Fruit fly (Drosophila melanogaster) whole organism, embryonic: ENCODE results near the gene Or7a.
A peak's percentile ranks its signal among the peaks of the same experiment; 100 is the strongest.

Experiments used
- Abd-B ChIP-seq: fragments of 200-800 bp; sonication (Bioruptor generic); optimal IDR thresholded peaks from 2 replicates; lab custom pipeline; 2018; ENCODE audit warnings: missing biosample characterization, mild to moderate bottlenecking, missing genetic modification characterization, moderate library complexity
- Bteb2 ChIP-seq: fragments of 200-800 bp; sonication (Bioruptor generic); optimal IDR thresholded peaks from 2 replicates; lab custom pipeline; 2016; ENCODE audit warnings: missing biosample characterization, missing genetic modification characterization
- CG10274 ChIP-seq: fragments of 200-800 bp; sonication (Bioruptor generic); optimal IDR thresholded peaks from 3 replicates; lab custom pipeline; 2017; ENCODE audit warnings: missing biosample characterization, mild to moderate bottlenecking, missing genetic modification characterization
- CG10366 ChIP-seq: fragments of 200-800 bp; sonication (Bioruptor generic); IDR thresholded peaks from 2 replicates; pipeline ENCODE4 v1.3.6; 2022; ENCODE audit warnings: missing biosample characterization, missing genetic modification characterization
- CG14710 ChIP-seq: fragments of 200-800 bp; sonication (Bioruptor generic); optimal IDR thresholded peaks from 3 replicates; lab custom pipeline; 2019; ENCODE audit warnings: missing biosample characterization, mild to moderate bottlenecking, missing genetic modification characterization, moderate library complexity
- CG17328 ChIP-seq: fragments of 200-800 bp; sonication (Bioruptor generic); IDR thresholded peaks from 2 replicates; pipeline ENCODE4 v1.3.6; 2022; ENCODE audit warnings: missing biosample characterization, missing genetic modification characterization
- CG17385 ChIP-seq: fragments of 200-800 bp; sonication (Bioruptor generic); optimal IDR thresholded peaks from 3 replicates; lab custom pipeline; 2018; ENCODE audit warnings: missing biosample characterization, mild to moderate bottlenecking, missing genetic modification characterization
- CG2120 ChIP-seq: fragments of 200-800 bp; sonication (Bioruptor generic); optimal IDR thresholded peaks from 3 replicates; lab custom pipeline; 2016; ENCODE audit warnings: missing biosample characterization, missing genetic modification characterization
- CG31388 ChIP-seq: fragments of 200-800 bp; sonication (Bioruptor generic); optimal IDR thresholded peaks from 2 replicates; lab custom pipeline; 2016; ENCODE audit warnings: missing biosample characterization, missing genetic modification characterization
- CG3163 ChIP-seq: fragments of 200-800 bp; sonication (Bioruptor generic); optimal IDR thresholded peaks from 3 replicates; lab custom pipeline; 2016; ENCODE audit warnings: missing biosample characterization, missing genetic modification characterization
- CG6683 ChIP-seq: fragments of 200-800 bp; sonication (Bioruptor generic); optimal IDR thresholded peaks from 2 replicates; lab custom pipeline; 2017; ENCODE audit warnings: missing biosample characterization, mild to moderate bottlenecking, missing genetic modification characterization, missing genetic modification reagents
- CG8478 ChIP-seq: fragments of >200 bp; optimal IDR thresholded peaks from 2 replicates; lab custom pipeline; 2018
- CG8924 ChIP-seq: fragments of 200-800 bp; optimal IDR thresholded peaks from 3 replicates; lab custom pipeline; 2019; ENCODE audit warnings: missing biosample characterization, mild to moderate bottlenecking, missing genetic modification characterization, moderate library complexity
- CG9817 ChIP-seq: fragments of 200-800 bp; sonication (Bioruptor generic); optimal IDR thresholded peaks from 2 replicates; lab custom pipeline; 2018; ENCODE audit warnings: missing biosample characterization, mild to moderate bottlenecking, missing genetic modification characterization, moderate library complexity
- Dek ChIP-seq: fragments of 200-800 bp; sonication (Bioruptor generic); optimal IDR thresholded peaks from 3 replicates; lab custom pipeline; 2019; ENCODE audit warnings: missing biosample characterization, mild to moderate bottlenecking, missing genetic modification characterization, moderate library complexity
- Dfd ChIP-seq, 2 experiments: fragments of >200 bp; optimal IDR thresholded peaks; 2 replicates each; lab custom pipeline; 2017; ENCODE audit warnings: missing biosample characterization in 2 of 2, missing genetic modification characterization in 2 of 2
- Elba2 ChIP-seq: fragments of 200-800 bp; sonication (Bioruptor generic); optimal IDR thresholded peaks from 3 replicates; lab custom pipeline; 2016; ENCODE audit warnings: missing biosample characterization, missing genetic modification characterization
- GATAe ChIP-seq: fragments of 200-800 bp; sonication (Bioruptor generic); conservative IDR thresholded peaks from 2 replicates; pipeline ENCODE4 v1.3.6; 2022; ENCODE audit warnings: missing biosample characterization, missing genetic modification characterization
- H2.0 ChIP-seq: fragments of 200-800 bp; sonication (Bioruptor generic); IDR thresholded peaks from 2 replicates; pipeline ENCODE4 v1.3.6; 2022; ENCODE audit warnings: missing biosample characterization, missing genetic modification characterization
- HHEX ChIP-seq: fragments of 200-800 bp; sonication (Bioruptor generic); optimal IDR thresholded peaks from 3 replicates; lab custom pipeline; 2017; ENCODE audit warnings: missing biosample characterization, mild to moderate bottlenecking, missing genetic modification characterization, missing genetic modification reagents
- Hand ChIP-seq: fragments of 200-800 bp; sonication (Bioruptor generic); optimal IDR thresholded peaks from 2 replicates; lab custom pipeline; 2017; ENCODE audit warnings: mild to moderate bottlenecking, missing biosample characterization, missing genetic modification reagents, missing genetic modification characterization
- Hr3 ChIP-seq: fragments of 200-800 bp; sonication (Bioruptor generic); optimal IDR thresholded peaks from 3 replicates; lab custom pipeline; 2016; ENCODE audit warnings: missing biosample characterization, missing genetic modification characterization
- Hr78 ChIP-seq, 2 experiments: fragments of 200-800 bp in 1 of 2; fragments of >200 bp in 1 of 2; sonication (Bioruptor generic) in 1 of 2; optimal IDR thresholded peaks; 2 replicates each; lab custom pipeline; 2017 to 2019; ENCODE audit warnings: missing biosample characterization in 2 of 2, missing genetic modification characterization in 2 of 2, mild to moderate bottlenecking in 1 of 2, moderate library complexity in 1 of 2
- Kr ChIP-seq: fragments of 200-800 bp; sonication (Bioruptor generic); optimal IDR thresholded peaks from 2 replicates; lab custom pipeline; 2017; ENCODE audit warnings: missing biosample characterization, mild to moderate bottlenecking, missing genetic modification characterization
- MESR4 ChIP-seq: fragments of 200-800 bp; sonication (Bioruptor generic); optimal IDR thresholded peaks from 2 replicates; lab custom pipeline; 2018; ENCODE audit warnings: missing biosample characterization, mild to moderate bottlenecking, missing genetic modification characterization, moderate library complexity
- Optix ChIP-seq: fragments of 200-800 bp; sonication (Bioruptor generic); IDR thresholded peaks from 3 replicates; pipeline ENCODE4 v1.3.6; 2022; ENCODE audit warnings: missing biosample characterization, missing genetic modification characterization
- Pdp1 ChIP-seq, 2 experiments: fragments of 200-800 bp; sonication (Bioruptor generic); optimal IDR thresholded peaks; 3 replicates each; lab custom pipeline; 2016; ENCODE audit warnings: missing biosample characterization in 2 of 2, missing genetic modification characterization in 2 of 2, mild to moderate bottlenecking in 1 of 2, moderate library complexity in 1 of 2
- ato ChIP-seq: fragments of 200-800 bp; sonication (Bioruptor generic); IDR thresholded peaks from 2 replicates; pipeline ENCODE4 v1.3.6; 2022; ENCODE audit warnings: missing biosample characterization, missing genetic modification characterization; ENCODE audit not compliant: partially characterized antibody
- bbx ChIP-seq: fragments of 200-800 bp; sonication (Bioruptor generic); IDR thresholded peaks from 2 replicates; pipeline ENCODE4 v1.3.6; 2022; ENCODE audit warnings: missing biosample characterization, missing genetic modification characterization; ENCODE audit not compliant: partially characterized antibody
- bowl ChIP-seq: fragments of 200-800 bp; sonication (Bioruptor generic); IDR thresholded peaks from 2 replicates; pipeline ENCODE4 v1.3.6; 2022; ENCODE audit warnings: missing biosample characterization, missing genetic modification characterization
- chinmo ChIP-seq: fragments of 200-800 bp; sonication (Bioruptor generic); IDR thresholded peaks from 4 replicates; pipeline ENCODE4 v1.3.6; 2022; ENCODE audit warnings: missing biosample characterization, missing genetic modification characterization; ENCODE audit not compliant: partially characterized antibody
- ci ChIP-seq: fragments of 200-800 bp; sonication (Bioruptor generic); IDR thresholded peaks from 3 replicates; pipeline ENCODE4 v1.3.6; 2022; ENCODE audit warnings: missing biosample characterization, missing genetic modification characterization
- crp ChIP-seq, 2 experiments: fragments of 200-800 bp; sonication (Bioruptor generic); optimal IDR thresholded peaks; 2 replicates in 1 of 2; 3 replicates in 1 of 2; lab custom pipeline; 2017; ENCODE audit warnings: missing biosample characterization in 2 of 2, missing genetic modification characterization in 2 of 2, mild to moderate bottlenecking in 1 of 2, moderate library complexity in 1 of 2
- dan ChIP-seq: fragments of 200-800 bp; sonication (Bioruptor generic); IDR thresholded peaks from 2 replicates; pipeline ENCODE4 v1.3.6; 2022; ENCODE audit warnings: missing biosample characterization, missing genetic modification characterization
- disco-r ChIP-seq: fragments of 200-800 bp; sonication (Bioruptor generic); optimal IDR thresholded peaks from 2 replicates; lab custom pipeline; 2016; ENCODE audit warnings: missing biosample characterization, missing genetic modification characterization
- en ChIP-seq: fragments of 200-800 bp; sonication (Bioruptor generic); optimal IDR thresholded peaks from 2 replicates; lab custom pipeline; 2016; ENCODE audit warnings: missing biosample characterization, missing genetic modification characterization
- gfzf ChIP-seq: fragments of 200-800 bp; sonication (Bioruptor generic); optimal IDR thresholded peaks from 2 replicates; lab custom pipeline; 2016; ENCODE audit warnings: missing biosample characterization, mild to moderate bottlenecking, missing genetic modification characterization, moderate library complexity
- mirr ChIP-seq: fragments of 200-800 bp; sonication (Bioruptor generic); optimal IDR thresholded peaks from 3 replicates; lab custom pipeline; 2018; ENCODE audit warnings: missing biosample characterization, mild to moderate bottlenecking, missing genetic modification characterization
- nerfin-1 ChIP-seq: fragments of 200-800 bp; sonication (Bioruptor generic); optimal IDR thresholded peaks from 3 replicates; lab custom pipeline; 2019; ENCODE audit warnings: missing biosample characterization, mild to moderate bottlenecking, missing genetic modification characterization, moderate library complexity
- org-1 ChIP-seq: fragments of 200-800 bp; sonication (Bioruptor generic); optimal IDR thresholded peaks from 2 replicates; lab custom pipeline; 2017; ENCODE audit warnings: missing biosample characterization, missing genetic modification characterization
- pb ChIP-seq: fragments of 200-800 bp; sonication (Bioruptor generic); optimal IDR thresholded peaks from 3 replicates; lab custom pipeline; 2016; ENCODE audit warnings: missing biosample characterization, missing genetic modification characterization
- pita ChIP-seq: fragments of 200-800 bp; sonication (Bioruptor generic); optimal IDR thresholded peaks from 2 replicates; lab custom pipeline; 2017; ENCODE audit warnings: missing biosample characterization, mild to moderate bottlenecking, missing genetic modification characterization
- repo ChIP-seq: fragments of 200-800 bp; sonication (Bioruptor generic); optimal IDR thresholded peaks from 2 replicates; lab custom pipeline; 2016; ENCODE audit warnings: missing biosample characterization, missing genetic modification characterization
- row ChIP-seq: fragments of 200-800 bp; sonication (Bioruptor generic); IDR thresholded peaks from 3 replicates; pipeline ENCODE4 v1.3.6; 2022; ENCODE audit warnings: missing biosample characterization, missing genetic modification characterization
- sc ChIP-seq, 3 experiments: fragments of >200 bp in 2 of 3; fragments of 200-800 bp in 1 of 3; sonication (Bioruptor generic) in 1 of 3; optimal IDR thresholded peaks; 2 replicates in 2 of 3; 3 replicates in 1 of 3; lab custom pipeline; 2017; ENCODE audit warnings: mild to moderate bottlenecking in 1 of 3, missing biosample characterization in 1 of 3, missing genetic modification characterization in 1 of 3, missing genetic modification reagents in 1 of 3
- sim ChIP-seq: fragments of 200-800 bp; sonication (Bioruptor generic); IDR thresholded peaks from 2 replicates; pipeline ENCODE4 v1.3.6; 2022; ENCODE audit warnings: missing biosample characterization, missing genetic modification characterization
- slou ChIP-seq: fragments of 200-800 bp; sonication (Bioruptor generic); optimal IDR thresholded peaks from 3 replicates; lab custom pipeline; 2016; ENCODE audit warnings: missing biosample characterization, missing genetic modification characterization
- yki ChIP-seq: fragments of >200 bp; optimal IDR thresholded peaks from 3 replicates; lab custom pipeline; 2018
- zen2 ChIP-seq: fragments of 200-800 bp; sonication (Bioruptor generic); IDR thresholded peaks from 3 replicates; pipeline ENCODE4 v1.3.6; 2022; ENCODE audit warnings: missing biosample characterization, missing genetic modification characterization; ENCODE audit not compliant: partially characterized antibody

Gene Or7a

DNA sequence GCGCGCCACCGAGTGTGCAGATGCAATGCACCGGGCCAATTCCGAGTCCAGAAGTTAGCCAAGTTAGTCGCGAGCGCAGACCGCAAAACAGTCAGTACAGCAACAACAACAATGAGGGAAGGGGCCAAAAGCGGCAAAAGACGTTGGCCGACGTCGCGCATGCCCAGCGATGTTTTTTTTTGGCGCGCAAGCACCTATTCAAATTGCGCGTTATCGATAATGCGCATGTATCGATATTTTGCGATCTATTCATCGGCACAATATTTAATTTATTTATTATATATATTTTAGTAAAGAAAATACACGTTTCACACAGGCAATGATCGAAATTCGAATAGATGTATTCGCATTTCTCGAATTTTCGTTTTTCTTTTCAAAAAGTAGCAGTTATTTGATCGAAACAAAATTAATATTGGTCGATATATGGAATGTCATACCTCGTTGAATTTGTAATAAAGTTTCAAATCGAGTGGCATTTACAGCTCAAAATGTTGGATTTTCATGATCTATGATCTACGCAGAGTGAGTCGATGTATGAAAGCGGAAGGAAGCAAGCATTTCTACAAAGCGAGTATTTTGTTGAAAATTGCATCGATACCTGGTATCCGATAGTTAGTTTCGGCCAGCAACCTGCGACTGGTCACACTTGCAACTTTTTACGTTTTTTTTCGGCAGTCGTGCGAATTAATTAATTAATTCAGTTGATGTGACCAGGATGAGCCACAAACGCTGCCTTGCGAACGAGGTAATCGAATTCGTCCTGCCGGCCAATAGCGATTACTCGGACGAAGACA is 36.1 kb downstream of the Or7a start, which contains the start of gene CG2116 (continued):
- TF ChIP-seq H2.0 (no peak), slou (GFP tag; lab: Kevin White, UChicago) (no peak), CG10366 (no peak), en (GFP tag; lab: Kevin White, UChicago) (no peak), MESR4 (GFP tag; lab: Kevin White, UChicago) (peak; percentile 84), Hand (GFP tag; lab: Kevin White, UChicago) (no peak), sc (optimal IDR thresholded peaks at IDR 0.05; lab: Kevin White, UChicago) (no peak), sc (GFP tag; optimal IDR thresholded peaks at IDR 0.05; lab: Kevin White, UChicago) (no peak), gfzf (GFP tag; lab: Kevin White, UChicago) (peak; percentile 80), mirr (no peak), CG3163 (GFP tag; lab: Kevin White, UChicago) (no peak), GATAe (GFP tag; lab: Robert Waterston, UW) (no peak), Bteb2 (GFP tag; lab: Kevin White, UChicago) (no peak), CG2120 (GFP tag; lab: Kevin White, UChicago) (no peak), pb (GFP tag; lab: Kevin White, UChicago) (no peak), CG17385 (no peak), dan (GFP tag; lab: Robert Waterston, UW) (no peak), repo (GFP tag; lab: Kevin White, UChicago) (no peak), ci (0 out of 3 replicates have a peak, but pooled peaks have one; percentile 25), Dfd (GFP tag; optimal IDR thresholded peaks at IDR 0.05; lab: Kevin White, UChicago) (no peak), chinmo (peak; percentile 70), bowl (GFP tag; lab: Robert Waterston, UW) (no peak), ato (peak; percentile 63), Dek (tag; lab: Kevin White, UChicago) (no peak), disco-r (GFP tag; lab: Kevin White, UChicago) (no peak), Elba2 (GFP tag; lab: Kevin White, UChicago) (no peak), CG31388 (no peak), org-1 (GFP tag; lab: Kevin White, UChicago) (no peak), Pdp1 (GFP tag; optimal IDR thresholded peaks at IDR 0.05; lab: Kevin White, UChicago) (no peak), nerfin-1 (tag; lab: Kevin White, UChicago) (no peak), CG9817 (tag; lab: Kevin White, UChicago) (no peak), yki (lab: Kevin White, UChicago) (no peak), CG6683 (GFP tag; lab: Kevin White, UChicago) (no peak), Optix (no peak), pita (no peak), HHEX (GFP tag; lab: Kevin White, UChicago) (no peak), sim (no peak), CG17328 (GFP tag; lab: Robert Waterston, UW) (no peak), Kr (GFP tag; lab: Kevin White, UChicago) (no peak), zen2 (GFP tag; lab: Robert Waterston, UW) (peak; percentile 52; the same call in 1 of the 3 replicates), Abd-B (GFP tag; lab: Kevin White, UChicago) (peak; percentile 6), Hr78 (GFP tag; optimal IDR thresholded peaks at IDR 0.05; lab: Kevin White, UChicago) (no peak), bbx (GFP tag; lab: Robert Waterston, UW) (peak; percentile 63), CG8924 (tag; lab: Kevin White, UChicago) (no peak), CG10274 (GFP tag; lab: Kevin White, UChicago) (no peak), CG14710 (tag; lab: Kevin White, UChicago) (peak; percentile 61), Hr3 (GFP tag; lab: Kevin White, UChicago) (no peak), CG8478 (lab: Kevin White, UChicago) (no peak), crp (GFP tag; optimal IDR thresholded peaks at IDR 0.05; lab: Kevin White, UChicago) (peak in 1 of 2 experiments; percentile 25), row (GFP tag; lab: Robert Waterston, UW) (peak; percentile 48; the same call in 2 of the 3 replicates)
